Fruit fly (Drosophila melanogaster) whole organism, adult: Measurements from ENCODE around the gene CG6059.

Experiments used
- CG11617 ChIP-seq: fragments of 200-800 bp; sonication (Bioruptor generic); optimal IDR thresholded peaks from 2 replicates; lab custom pipeline; 2017; ENCODE audit warnings: mild to moderate bottlenecking, missing biosample characterization, missing genetic modification reagents, missing genetic modification characterization
- CG12768 ChIP-seq: fragments of 200-800 bp; sonication (Bioruptor generic); optimal IDR thresholded peaks from 2 replicates; lab custom pipeline; 2017; ENCODE audit warnings: missing biosample characterization, missing genetic modification characterization, mild to moderate bottlenecking, moderate library complexity, missing genetic modification reagents
- CG14711 ChIP-seq: fragments of 200-800 bp; sonication (Bioruptor generic); optimal IDR thresholded peaks from 2 replicates; lab custom pipeline; 2018; ENCODE audit warnings: missing biosample characterization, mild to moderate bottlenecking, missing genetic modification characterization, moderate library complexity
- CG1620 ChIP-seq: fragments of 200-800 bp; sonication (Bioruptor generic); optimal IDR thresholded peaks from 2 replicates; lab custom pipeline; 2016; ENCODE audit warnings: missing biosample characterization, missing genetic modification characterization
- CG33017 ChIP-seq: fragments of 200-800 bp; sonication (Bioruptor generic); optimal IDR thresholded peaks from 2 replicates; lab custom pipeline; 2018; ENCODE audit warnings: missing biosample characterization, mild to moderate bottlenecking, missing genetic modification characterization, moderate library complexity
- CG5204 ChIP-seq: fragments of 200-800 bp; sonication (Bioruptor generic); optimal IDR thresholded peaks from 2 replicates; lab custom pipeline; 2016; ENCODE audit warnings: missing biosample characterization, missing genetic modification characterization
- CG7045 ChIP-seq: fragments of 200-800 bp; sonication (Bioruptor generic); optimal IDR thresholded peaks from 2 replicates; lab custom pipeline; 2017; ENCODE audit warnings: missing biosample characterization, mild to moderate bottlenecking, missing genetic modification characterization
- CG7101 ChIP-seq: fragments of 200-800 bp; sonication (Bioruptor generic); optimal IDR thresholded peaks from 2 replicates; lab custom pipeline; 2018; ENCODE audit warnings: missing biosample characterization, mild to moderate bottlenecking, missing genetic modification characterization, moderate library complexity
- Clk ChIP-seq: fragments of 200-800 bp; sonication (Bioruptor generic); optimal IDR thresholded peaks from 2 replicates; lab custom pipeline; 2017; ENCODE audit warnings: missing biosample characterization, missing genetic modification characterization
- Crg-1 ChIP-seq: fragments of 200-800 bp; sonication (Bioruptor generic); optimal IDR thresholded peaks from 2 replicates; lab custom pipeline; 2016; ENCODE audit warnings: missing biosample characterization, missing genetic modification characterization
- Hr96 ChIP-seq: fragments of 200-800 bp; sonication (Bioruptor generic); optimal IDR thresholded peaks from 2 replicates; lab custom pipeline; 2016; ENCODE audit warnings: missing biosample characterization, missing genetic modification characterization
- Mnt ChIP-seq: fragments of 200-800 bp; sonication (Bioruptor generic); optimal IDR thresholded peaks from 2 replicates; lab custom pipeline; 2016; ENCODE audit warnings: missing biosample characterization, mild to moderate bottlenecking, missing genetic modification characterization
- bab1 ChIP-seq: fragments of 200-800 bp; sonication (Bioruptor generic); optimal IDR thresholded peaks from 3 replicates; lab custom pipeline; 2019; ENCODE audit warnings: missing biosample characterization, mild to moderate bottlenecking, missing genetic modification characterization, moderate library complexity
- cic ChIP-seq: fragments of 200-800 bp; sonication (Bioruptor generic); optimal IDR thresholded peaks from 2 replicates; lab custom pipeline; 2017; ENCODE audit warnings: missing biosample characterization, mild to moderate bottlenecking, missing genetic modification characterization, moderate library complexity
- cnc ChIP-seq, 2 experiments: fragments of >200 bp; optimal IDR thresholded peaks; 2 replicates each; lab custom pipeline; 2017
- kay ChIP-seq: fragments of 200-800 bp; sonication (Bioruptor generic); peaks from one replicate; lab custom pipeline; 2016; ENCODE audit warnings: missing biosample characterization, missing genetic modification characterization, borderline replicate concordance
- ovo ChIP-seq: fragments of 200-800 bp; sonication (Bioruptor generic); optimal IDR thresholded peaks from 2 replicates; lab custom pipeline; 2016; ENCODE audit warnings: missing biosample characterization, missing genetic modification characterization
- pad ChIP-seq: fragments of 200-800 bp; sonication (Bioruptor generic); optimal IDR thresholded peaks from 3 replicates; lab custom pipeline; 2017; ENCODE audit warnings: missing biosample characterization, missing genetic modification characterization, mild to moderate bottlenecking, moderate library complexity, missing genetic modification reagents
- tj ChIP-seq: fragments of 200-800 bp; sonication (Bioruptor generic); optimal IDR thresholded peaks from 3 replicates; lab custom pipeline; 2017; ENCODE audit warnings: missing biosample characterization, mild to moderate bottlenecking, missing genetic modification characterization, moderate library complexity
- toe ChIP-seq: fragments of 200-800 bp; sonication (Bioruptor generic); optimal IDR thresholded peaks from 2 replicates; lab custom pipeline; 2016; ENCODE audit warnings: missing biosample characterization, missing genetic modification characterization

CG6059 gene

dm6 chr3R:27100930-27101329, 23.6 kb downstream of the CG6059 start, which contains the start of gene Jhbp11:
Gene Jhbp11 (plus strand): TSS chr3R:27101230.
- no peak for TF ChIP-seq cnc (optimal IDR thresholded peaks at IDR 0.05; lab: Kevin White, UChicago)
- peak; percentile 6 for TF ChIP-seq CG14711 (tag; lab: Kevin White, UChicago)

dm6 chr3R:27099579-27099978, 24.9 kb downstream of the CG6059 start, which contains the start of gene eater:
Gene eater (minus strand): TSS chr3R:27099679.
- no peak for TF ChIP-seq ovo

- TF ChIP-seq CG12768 (GFP tag; lab: Kevin White, UChicago) (no peak), bab1 (GFP tag; lab: Kevin White, UChicago) (no peak), CG11617 (no peak), CG14711 (tag; lab: Kevin White, UChicago) (no peak), Crg-1 (GFP tag; lab: Kevin White, UChicago) (no peak), CG33017 (tag; lab: Kevin White, UChicago) (no peak), CG7101 (tag; lab: Kevin White, UChicago) (no peak), CG1620 (no peak), cic (no peak), Clk (GFP tag; lab: Kevin White, UChicago) (no peak), Hr96 (GFP tag; lab: Kevin White, UChicago) (no peak), tj (GFP tag; lab: Kevin White, UChicago) (no peak), pad (GFP tag; lab: Kevin White, UChicago) (no peak)
These were observed 25.9 kb downstream of the CG6059 start for dm6 chr3R:27098638-27099037.

dm6 chr3R:27094233-27094632, 30.3 kb downstream of the CG6059 start, which contains the start of gene CG14259:
Gene CG14259 (plus strand): TSS chr3R:27094533.
- TF ChIP-seq Mnt (no peak), Hr96 (GFP tag; lab: Kevin White, UChicago) (no peak), CG12768 (GFP tag; lab: Kevin White, UChicago) (no peak), CG1620 (no peak), CG33017 (tag; lab: Kevin White, UChicago) (no peak), CG11617 (no peak), tj (GFP tag; lab: Kevin White, UChicago) (no peak)

dm6 chr3R:27092843-27093242, 31.6 kb downstream of the CG6059 start, which contains the start of gene CG14258:
Gene CG14258 (plus strand): TSS chr3R:27093143.
- TF ChIP-seq CG7045 (GFP tag; lab: Kevin White, UChicago) (no peak), tj (GFP tag; lab: Kevin White, UChicago) (no peak), CG14711 (tag; lab: Kevin White, UChicago) (no peak), Hr96 (GFP tag; lab: Kevin White, UChicago) (no peak), Clk (GFP tag; lab: Kevin White, UChicago) (no peak), Mnt (no peak), toe (GFP tag; lab: Kevin White, UChicago) (no peak), ovo (no peak), cnc (optimal IDR thresholded peaks at IDR 0.05; lab: Kevin White, UChicago) (no peak), CG1620 (no peak), pad (GFP tag; lab: Kevin White, UChicago) (no peak), CG12768 (GFP tag; lab: Kevin White, UChicago) (no peak), Crg-1 (GFP tag; lab: Kevin White, UChicago) (no peak), CG33017 (tag; lab: Kevin White, UChicago) (no peak), CG11617 (no peak)

dm6 chr3R:27092263-27092662, 32.2 kb downstream of the CG6059 start:
- no peak for TF ChIP-seq cnc (optimal IDR thresholded peaks at IDR 0.05; lab: Kevin White, UChicago)
- no peak for TF ChIP-seq cic

dm6 chr3R:27091106-27091505, 33.4 kb downstream of the CG6059 start, which contains the start of gene Cpr97Eb:
Gene Cpr97Eb (minus strand): TSS chr3R:27091130.
- TF ChIP-seq bab1 (GFP tag; lab: Kevin White, UChicago) (no peak), CG33017 (tag; lab: Kevin White, UChicago) (no peak), kay (GFP tag; lab: Kevin White, UChicago) (no peak), cic (no peak), CG11617 (no peak), pad (GFP tag; lab: Kevin White, UChicago) (no peak), toe (GFP tag; lab: Kevin White, UChicago) (no peak), Clk (GFP tag; lab: Kevin White, UChicago) (no peak), ovo (no peak), Hr96 (GFP tag; lab: Kevin White, UChicago) (no peak), CG12768 (GFP tag; lab: Kevin White, UChicago) (no peak), CG14711 (tag; lab: Kevin White, UChicago) (no peak), tj (GFP tag; lab: Kevin White, UChicago) (no peak), CG5204 (GFP tag; lab: Kevin White, UChicago) (no peak), Crg-1 (GFP tag; lab: Kevin White, UChicago) (no peak), CG7045 (GFP tag; lab: Kevin White, UChicago) (no peak), CG7101 (tag; lab: Kevin White, UChicago) (no peak), cnc (optimal IDR thresholded peaks at IDR 0.05; lab: Kevin White, UChicago) (no peak), Mnt (no peak)
